Worm (Caenorhabditis elegans) whole organism, midembryonic: ENCODE results near the gene dnj-13.

ENCODE experiments used
- klf-2 ChIP-seq: fragments of 200-800 bp; sonication (Bioruptor generic); conservative IDR thresholded peaks from 2 replicates; pipeline ENCODE4 v1.3.6; 2022; ENCODE audit warnings: missing genetic modification reagents, missing genetic modification characterization, missing compliant biosample characterization
- tab-1 ChIP-seq: fragments of 200-800 bp; sonication (Bioruptor generic); IDR thresholded peaks from 2 replicates; pipeline ENCODE4 v1.3.6; 2022; ENCODE audit warnings: missing genetic modification characterization, missing compliant biosample characterization

ce11 chrII:11503761-11504160 is 41.7 kb upstream of the dnj-13 start:
- TF ChIP-seq klf-2 (GFP tag; lab: Robert Waterston, UW), result no peak
- TF ChIP-seq tab-1 (GFP tag; lab: Robert Waterston, UW), result no peak
